Worm (Caenorhabditis elegans) whole organism, L3 larva: ENCODE results near the gene fcmt-1.

ENCODE experiments used
- R02D3.7 ChIP-seq: fragments of 150-350 bp; optimal IDR thresholded peaks from 2 replicates; lab custom pipeline; 2014; ENCODE audit warnings: missing biosample characterization, missing genetic modification characterization
- aly-2 ChIP-seq: fragments of 150-350 bp; optimal IDR thresholded peaks from 2 replicates; lab custom pipeline; 2014; ENCODE audit warnings: missing biosample characterization, missing genetic modification characterization
- ama-1 ChIP-seq: fragments of 150-350 bp; optimal IDR thresholded peaks from 2 replicates; lab custom pipeline; 2018
- ceh-9 ChIP-seq: sonication (generic microtip); optimal IDR thresholded peaks from 2 replicates; lab custom pipeline; 2018; ENCODE audit warnings: missing biosample characterization, missing genetic modification characterization
- elt-1 ChIP-seq: fragments of 150-350 bp; optimal IDR thresholded peaks from 2 replicates; lab custom pipeline; 2014; ENCODE audit warnings: missing biosample characterization, missing genetic modification characterization
- elt-3 ChIP-seq, 3 experiments: fragments of 150-350 bp in 1 of 3; sonication (generic microtip) in 2 of 3; optimal IDR thresholded peaks; 2 replicates in 2 of 3; 4 replicates in 1 of 3; lab custom pipeline; 2014 to 2017; ENCODE audit warnings: missing biosample characterization in 3 of 3, missing genetic modification characterization in 3 of 3
- lin-39 ChIP-seq: fragments of 150-350 bp; optimal IDR thresholded peaks from 2 replicates; lab custom pipeline; 2018; ENCODE audit warnings: missing biosample characterization, missing genetic modification reagents, missing genetic modification characterization
- nfya-1 ChIP-seq: sonication (generic microtip); optimal IDR thresholded peaks from 2 replicates; lab custom pipeline; 2017; ENCODE audit warnings: missing genetic modification characterization, mild to moderate bottlenecking, missing compliant biosample characterization, antibody characterized with exemption, moderate library complexity; ENCODE audit not compliant: insufficient read depth
- nhr-25 ChIP-seq: sonication (generic microtip); optimal IDR thresholded peaks from 2 replicates; lab custom pipeline; 2017; ENCODE audit warnings: missing biosample characterization, missing genetic modification characterization
- pqm-1 ChIP-seq: fragments of 150-350 bp; optimal IDR thresholded peaks from 2 replicates; lab custom pipeline; 2017; ENCODE audit warnings: missing biosample characterization, missing genetic modification characterization, inconsistent platforms
- skn-1 ChIP-seq: fragments of 150-350 bp; optimal IDR thresholded peaks from 2 replicates; lab custom pipeline; 2014; ENCODE audit warnings: missing biosample characterization, missing genetic modification characterization
- zag-1 ChIP-seq: fragments of 150-350 bp; optimal IDR thresholded peaks from 2 replicates; lab custom pipeline; 2014; ENCODE audit warnings: missing biosample characterization, missing genetic modification characterization

DNA sequence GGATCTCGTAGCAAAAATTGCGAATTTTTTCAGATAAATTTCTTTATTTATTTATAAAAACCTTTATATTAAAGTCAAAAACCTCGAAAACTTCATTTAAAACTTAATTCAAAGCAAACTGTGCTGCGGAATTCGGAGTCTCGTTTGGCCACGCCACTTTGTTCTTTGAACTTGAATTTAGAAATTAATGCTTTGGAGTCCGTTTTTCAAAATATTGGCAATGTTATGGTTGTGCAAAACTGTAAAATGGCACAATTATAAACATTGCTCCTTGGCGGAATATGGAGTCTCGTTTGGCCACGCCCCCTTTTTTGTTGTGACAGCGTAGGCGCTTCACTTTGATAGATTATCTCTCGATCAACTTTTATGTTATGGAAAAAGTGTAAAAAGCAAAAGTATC is 10.2 kb upstream of the fcmt-1 start:
- no peak for TF ChIP-seq zag-1 (tag; lab: Kevin White, UChicago)
- no peak for TF ChIP-seq ama-1 (lab: Kevin White, UChicago)
- TF ChIP-seq ceh-9 (tag; lab: Kevin White, UChicago), result no peak
- TF ChIP-seq elt-3 (tag; optimal IDR thresholded peaks at IDR 0.05; lab: Kevin White, UChicago), result no peak
- no peak for TF ChIP-seq elt-1 (tag; lab: Kevin White, UChicago)
- no peak for TF ChIP-seq skn-1 (tag; lab: Kevin White, UChicago)
- TF ChIP-seq aly-2, result no peak
- no peak for TF ChIP-seq pqm-1
- TF ChIP-seq nfya-1 (tag; lab: Kevin White, UChicago), result no peak
- no peak for TF ChIP-seq R02D3.7 (tag; lab: Kevin White, UChicago)
- TF ChIP-seq nhr-25 (tag; lab: Kevin White, UChicago), result no peak
- TF ChIP-seq lin-39 (tag; lab: Kevin White, UChicago), result no peak
